Fruit fly (Drosophila melanogaster) whole organism: ENCODE measurements around the gene CG7611.

Experiments used
- CG8478 ChIP-seq: fragments of >200 bp; optimal IDR thresholded peaks from 2 replicates; lab custom pipeline; 2018; ENCODE audit warnings: inconsistent platforms
- Dll ChIP-seq: fragments of >200 bp; optimal IDR thresholded peaks from 2 replicates; lab custom pipeline; 2017
- EcR ChIP-seq, 2 experiments: fragments of >200 bp; optimal IDR thresholded peaks; 2 replicates each; lab custom pipeline; 2017; ENCODE audit warnings: missing biosample characterization in 2 of 2, missing genetic modification characterization in 2 of 2, missing genetic modification reagents in 2 of 2
- pan ChIP-seq: fragments of >200 bp; optimal IDR thresholded peaks from 2 replicates; lab custom pipeline; 2017
- usp ChIP-seq: fragments of >200 bp; optimal IDR thresholded peaks from 2 replicates; lab custom pipeline; 2017; ENCODE audit warnings: missing biosample characterization, missing genetic modification characterization, mixed read lengths

dm6 chr3L:21529108-21529507 lies 6.1 kb downstream of the CG7611 start, which contains the start of gene Arv1:
- TF ChIP-seq pan (lab: Kevin White, UChicago), result no peak
- no peak for TF ChIP-seq usp (GFP tag; lab: Kevin White, UChicago)
- TF ChIP-seq Dll (lab: Kevin White, UChicago), result no peak
- TF ChIP-seq CG8478 (lab: Kevin White, UChicago), result no peak
- no peak for TF ChIP-seq EcR (GFP tag; optimal IDR thresholded peaks at IDR 0.05; lab: Kevin White, UChicago)
